Worm (Caenorhabditis elegans): ENCODE results near the gene nape-1.

DNA sequence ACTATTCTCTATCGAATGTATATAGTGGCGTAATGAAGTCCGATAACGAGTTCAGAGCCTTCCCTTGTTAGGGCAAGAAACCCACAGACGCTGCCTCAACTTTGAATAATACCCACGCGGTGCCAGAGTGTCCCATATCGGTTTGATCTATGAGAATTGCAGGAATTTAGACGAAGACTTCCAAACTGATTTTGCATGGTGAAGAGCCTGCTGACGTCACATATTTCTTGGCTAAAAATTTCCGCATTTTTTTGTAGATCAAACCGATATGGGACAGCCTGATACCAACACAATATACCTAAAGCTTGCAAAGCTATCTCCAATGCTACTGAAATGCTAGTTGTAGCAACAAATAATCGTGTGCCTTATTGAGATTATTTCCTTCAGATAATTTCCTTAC, 1.2 kb upstream of the nape-1 start:
- TF ChIP-seq tbx-2 (tag; optimal IDR thresholded peaks at IDR 0.05) = no peak
- no peak for TF ChIP-seq pha-4 (tag; optimal IDR thresholded peaks at IDR 0.05)
- TF ChIP-seq fax-1 (tag; optimal IDR thresholded peaks at IDR 0.05) = no peak
- no peak for TF ChIP-seq ceh-31 (tag; optimal IDR thresholded peaks at IDR 0.05)
- no peak for TF ChIP-seq ceh-24 (tag; optimal IDR thresholded peaks at IDR 0.05)
- no peak for TF ChIP-seq ceh-18 (tag; optimal IDR thresholded peaks at IDR 0.05)
- TF ChIP-seq ref-2 (tag; optimal IDR thresholded peaks at IDR 0.05) = no peak
- no peak for TF ChIP-seq fkh-10 (GFP tag; optimal IDR thresholded peaks at IDR 0.05)
- no peak for TF ChIP-seq ceh-34 (tag; optimal IDR thresholded peaks at IDR 0.05)
- TF ChIP-seq ceh-48 (tag; optimal IDR thresholded peaks at IDR 0.05) = no peak
